Fruit fly (Drosophila melanogaster): Measurements from ENCODE around the gene CG3857.

The CG3857 gene

dm6 chrX:1889926-1890325 is 49.9 kb downstream of the CG3857 start, which contains the start of the genes trr and mRpL16 (continued):
- TF ChIP-seq CG10654 (GFP tag; optimal IDR thresholded peaks at IDR 0.05): no peak
- no peak for TF ChIP-seq crc (GFP tag; optimal IDR thresholded peaks at IDR 0.05)
- TF ChIP-seq MBD-R2 (GFP tag; IDR thresholded peaks at IDR 0.05): peak; percentile 84
- no peak for TF ChIP-seq CG5245 (GFP tag; optimal IDR thresholded peaks at IDR 0.05)
- no peak for TF ChIP-seq Dip2 (GFP tag; IDR thresholded peaks at IDR 0.05)
- TF ChIP-seq CG2116 (GFP tag; optimal IDR thresholded peaks at IDR 0.05): peak; percentile 93
- TF ChIP-seq MTF-1 (GFP tag; optimal IDR thresholded peaks at IDR 0.05; ENCODE audit: borderline replicate concordance): no peak
- TF ChIP-seq hth (optimal IDR thresholded peaks at IDR 0.05): no peak
- no peak for TF ChIP-seq grn (GFP tag; optimal IDR thresholded peaks at IDR 0.05)
- no peak for TF ChIP-seq CG17359 (tag; optimal IDR thresholded peaks at IDR 0.05)
- no peak for TF ChIP-seq fru (optimal IDR thresholded peaks at IDR 0.05)
- peak; percentile 83 for TF ChIP-seq phol (tag; optimal IDR thresholded peaks at IDR 0.05)
- TF ChIP-seq CG11504 (tag; optimal IDR thresholded peaks at IDR 0.05): peak; percentile 90
- TF ChIP-seq CG4820 (GFP tag; optimal IDR thresholded peaks at IDR 0.05): no peak
- TF ChIP-seq tna (GFP tag; IDR thresholded peaks at IDR 0.05; ENCODE audit: partially characterized antibody): no peak
- TF ChIP-seq CG7839 (tag; optimal IDR thresholded peaks at IDR 0.05): no peak
- no peak for TF ChIP-seq CG2202 (tag; optimal IDR thresholded peaks at IDR 0.05)
- peak; percentile 53 for TF ChIP-seq pho (GFP tag; optimal IDR thresholded peaks at IDR 0.05)
- TF ChIP-seq eyg (GFP tag; optimal IDR thresholded peaks at IDR 0.05): no peak
- no peak for TF ChIP-seq kay (GFP tag; optimal IDR thresholded peaks at IDR 0.05)
- TF ChIP-seq CG4282 (GFP tag; optimal IDR thresholded peaks at IDR 0.05): no peak
- TF ChIP-seq pb (GFP tag; optimal IDR thresholded peaks at IDR 0.05): no peak
- TF ChIP-seq hkb (optimal IDR thresholded peaks at IDR 0.05): no peak
- no peak for TF ChIP-seq hkb (GFP tag; IDR thresholded peaks at IDR 0.05)
- peak; percentile 88 for TF ChIP-seq pzg (GFP tag; optimal IDR thresholded peaks at IDR 0.05)
- no peak for TF ChIP-seq btn (GFP tag; optimal IDR thresholded peaks at IDR 0.05)
- no peak for TF ChIP-seq jigr1 (GFP tag; IDR thresholded peaks at IDR 0.05)
- TF ChIP-seq CG6254 (GFP tag; optimal IDR thresholded peaks at IDR 0.05): no peak
- 0 out of 2 replicates have a peak, but pooled peaks have one; percentile 37 for TF ChIP-seq H2.0 (GFP tag; IDR thresholded peaks at IDR 0.05)
- no peak for TF ChIP-seq ro (GFP tag; IDR thresholded peaks at IDR 0.05)
- no peak for TF ChIP-seq CG15011 (GFP tag; optimal IDR thresholded peaks at IDR 0.05)
- no peak for TF ChIP-seq Doc2 (GFP tag; IDR thresholded peaks at IDR 0.05)
- no peak for TF ChIP-seq Hr78 (GFP tag; optimal IDR thresholded peaks at IDR 0.05)
- TF ChIP-seq CG1233 (GFP tag; optimal IDR thresholded peaks at IDR 0.05): no peak
- no peak for TF ChIP-seq Hr39 (optimal IDR thresholded peaks at IDR 0.05)
- peak; percentile 45 for TF ChIP-seq MESR4 (GFP tag; optimal IDR thresholded peaks at IDR 0.05)
- TF ChIP-seq tx (GFP tag; optimal IDR thresholded peaks at IDR 0.05): peak; percentile 31
- TF ChIP-seq Xbp1 (GFP tag; optimal IDR thresholded peaks at IDR 0.05): peak; percentile 20
- TF ChIP-seq zfh2 (GFP tag; optimal IDR thresholded peaks at IDR 0.05): peak; percentile 65
- 0 out of 3 replicates have a peak, but pooled peaks have one; percentile 46 for TF ChIP-seq CG11456 (GFP tag; IDR thresholded peaks at IDR 0.05)
- TF ChIP-seq CG14014 (GFP tag; IDR thresholded peaks at IDR 0.05): no peak
- no peak for TF ChIP-seq CG16863 (GFP tag; optimal IDR thresholded peaks at IDR 0.05)
- no peak for TF ChIP-seq CG6654 (GFP tag; optimal IDR thresholded peaks at IDR 0.05)
- TF ChIP-seq salm (tag; optimal IDR thresholded peaks at IDR 0.05): no peak
- no peak for TF ChIP-seq Fer3 (tag; optimal IDR thresholded peaks at IDR 0.05)
- TF ChIP-seq Nf-YA (GFP tag; IDR thresholded peaks at IDR 0.05): no peak
- 0 out of 3 replicates have a peak, but pooled peaks have one; percentile 40 for TF ChIP-seq Optix (GFP tag; IDR thresholded peaks at IDR 0.05)
- no peak for TF ChIP-seq dati (GFP tag; IDR thresholded peaks at IDR 0.05)
- no peak for TF ChIP-seq CG12104 (GFP tag; optimal IDR thresholded peaks at IDR 0.05)
- TF ChIP-seq zen (tag; optimal IDR thresholded peaks at IDR 0.05): peak; percentile 13
- no peak for TF ChIP-seq CG10565 (GFP tag; optimal IDR thresholded peaks at IDR 0.05)
- TF ChIP-seq D19A (tag; optimal IDR thresholded peaks at IDR 0.05): no peak
- no peak for TF ChIP-seq fd102C (GFP tag; optimal IDR thresholded peaks at IDR 0.05)

Data from whole organism, embryonic.